Worm (Caenorhabditis elegans) whole organism, early embryonic: ENCODE data around the gene T23G7.3.

Source experiments
- B0310.2 ChIP-seq: sonication (generic microtip); optimal IDR thresholded peaks from 2 replicates; lab custom pipeline; 2016; ENCODE audit warnings: mild to moderate bottlenecking, missing genetic modification characterization, missing compliant biosample characterization
- F13C5.2 ChIP-seq: sonication (generic microtip); optimal IDR thresholded peaks from 2 replicates; lab custom pipeline; 2017; ENCODE audit warnings: mild to moderate bottlenecking, missing genetic modification characterization, inconsistent platforms, missing compliant biosample characterization
- aly-1 ChIP-seq: sonication (generic microtip); optimal IDR thresholded peaks from 2 replicates; lab custom pipeline; 2016; ENCODE audit warnings: missing genetic modification characterization, missing compliant biosample characterization
- ama-1 ChIP-seq: fragments of 150-350 bp; optimal IDR thresholded peaks from 2 replicates; lab custom pipeline; 2014
- ceh-13 ChIP-seq: fragments of 200-800 bp; sonication (Bioruptor generic); optimal IDR thresholded peaks from 2 replicates; lab custom pipeline; 2018; ENCODE audit warnings: mild to moderate bottlenecking, missing genetic modification characterization, missing compliant biosample characterization
- ceh-36 ChIP-seq: sonication (generic microtip); optimal IDR thresholded peaks from 2 replicates; lab custom pipeline; 2016; ENCODE audit warnings: missing genetic modification characterization, inconsistent platforms, missing compliant biosample characterization
- ets-7 ChIP-seq: sonication (generic microtip); optimal IDR thresholded peaks from 2 replicates; lab custom pipeline; 2016; ENCODE audit warnings: missing genotype, missing genetic modification characterization, missing compliant biosample characterization
- flt-1 ChIP-seq: fragments of 200-800 bp; sonication (Bioruptor generic); IDR thresholded peaks from 2 replicates; pipeline ENCODE4 v1.3.6; 2022; ENCODE audit warnings: missing genetic modification characterization, missing compliant biosample characterization
- hmbx-1 ChIP-seq: sonication (generic microtip); optimal IDR thresholded peaks from 2 replicates; lab custom pipeline; 2016; ENCODE audit warnings: mild to moderate bottlenecking, missing genetic modification characterization, missing compliant biosample characterization
- hmg-4 ChIP-seq: fragments of 200-800 bp; sonication (Bioruptor generic); optimal IDR thresholded peaks from 2 replicates; lab custom pipeline; 2018; ENCODE audit warnings: mild to moderate bottlenecking, missing genetic modification characterization, missing compliant biosample characterization
- hnd-1 ChIP-seq: sonication (generic microtip); optimal IDR thresholded peaks from 2 replicates; lab custom pipeline; 2016; ENCODE audit warnings: missing genetic modification characterization, missing compliant biosample characterization
- pes-1 ChIP-seq: fragments of 200-800 bp; sonication (Bioruptor generic); IDR thresholded peaks from 2 replicates; pipeline ENCODE4 v1.3.6; 2022; ENCODE audit warnings: missing genetic modification reagents, missing genetic modification characterization, missing compliant biosample characterization
- scrt-1 ChIP-seq: fragments of 200-800 bp; sonication (Bioruptor generic); IDR thresholded peaks from 2 replicates; pipeline ENCODE4 v1.3.6; 2022; ENCODE audit warnings: missing genetic modification characterization, missing compliant biosample characterization
- sea-1 ChIP-seq: fragments of 200-800 bp; sonication (Bioruptor generic); conservative IDR thresholded peaks from 2 replicates; pipeline ENCODE4 v1.3.6; 2022; ENCODE audit warnings: missing genetic modification characterization, missing compliant biosample characterization
- tbx-11 ChIP-seq: fragments of 200-800 bp; sonication (Bioruptor generic); IDR thresholded peaks from 2 replicates; pipeline ENCODE4 v1.3.6; 2022; ENCODE audit warnings: missing genetic modification characterization, missing compliant biosample characterization
- tbx-37 ChIP-seq: fragments of 200-800 bp; sonication (Bioruptor generic); conservative IDR thresholded peaks from 2 replicates; pipeline ENCODE4 v1.3.6; 2022; ENCODE audit warnings: missing genetic modification reagents, missing genetic modification characterization, missing compliant biosample characterization
- tra-4 ChIP-seq: sonication (generic microtip); optimal IDR thresholded peaks from 2 replicates; lab custom pipeline; 2017; ENCODE audit warnings: missing genetic modification characterization, missing compliant biosample characterization

Gene T23G7.3

ce11 chrII:9189648-9190047 is 22.0 kb upstream of the T23G7.3 start:
- TF ChIP-seq flt-1 (GFP tag; lab: Robert Waterston, UW) = no peak
- no peak for TF ChIP-seq tra-4 (tag; lab: Kevin White, UChicago)
- no peak for TF ChIP-seq hmg-4 (GFP tag; lab: Kevin White, UChicago)

- no peak for TF ChIP-seq tra-4 (tag; lab: Kevin White, UChicago)
- TF ChIP-seq ceh-13 (GFP tag; lab: Kevin White, UChicago) = no peak
- TF ChIP-seq hmbx-1 (tag; lab: Kevin White, UChicago) = no peak
- no peak for TF ChIP-seq ets-7
- TF ChIP-seq hnd-1 (tag; lab: Kevin White, UChicago) = no peak
- TF ChIP-seq hmg-4 (GFP tag; lab: Kevin White, UChicago) = no peak
- no peak for TF ChIP-seq ama-1 (lab: Kevin White, UChicago)
- TF ChIP-seq aly-1 = no peak
- no peak for TF ChIP-seq flt-1 (GFP tag; lab: Robert Waterston, UW)
- no peak for TF ChIP-seq scrt-1 (GFP tag; lab: Robert Waterston, UW)
- no peak for TF ChIP-seq ceh-36
- TF ChIP-seq tbx-11 (GFP tag; lab: Robert Waterston, UW) = no peak
- no peak for TF ChIP-seq tbx-37 (GFP tag; lab: Robert Waterston, UW)
Measured at ce11 chrII:9188380-9188779, 20.8 kb upstream of the T23G7.3 start, which contains the start of gene sym-2. TSS of gene sym-2 (minus strand) at chrII:9188480.

ce11 chrII:9185915-9186314 is 18.3 kb upstream of the T23G7.3 start:
- TF ChIP-seq sea-1 = no peak
- TF ChIP-seq B0310.2 = no peak
- TF ChIP-seq tra-4 (tag; lab: Kevin White, UChicago) = no peak
- TF ChIP-seq tbx-11 (GFP tag; lab: Robert Waterston, UW) = no peak
- no peak for TF ChIP-seq ceh-36
- no peak for TF ChIP-seq ceh-13 (GFP tag; lab: Kevin White, UChicago)
- no peak for TF ChIP-seq hmg-4 (GFP tag; lab: Kevin White, UChicago)
- no peak for TF ChIP-seq hnd-1 (tag; lab: Kevin White, UChicago)
- no peak for TF ChIP-seq flt-1 (GFP tag; lab: Robert Waterston, UW)

ce11 chrII:9181155-9181554 is 13.5 kb upstream of the T23G7.3 start:
- TF ChIP-seq hmg-4 (GFP tag; lab: Kevin White, UChicago) (no peak), B0310.2 (no peak), tbx-11 (GFP tag; lab: Robert Waterston, UW) (no peak), ets-7 (no peak), hmbx-1 (tag; lab: Kevin White, UChicago) (no peak), hnd-1 (tag; lab: Kevin White, UChicago) (no peak), pes-1 (GFP tag; lab: Robert Waterston, UW) (no peak), tra-4 (tag; lab: Kevin White, UChicago) (no peak), tbx-37 (GFP tag; lab: Robert Waterston, UW) (no peak), scrt-1 (GFP tag; lab: Robert Waterston, UW) (no peak)

- TF ChIP-seq tra-4 (tag; lab: Kevin White, UChicago) (no peak), hmg-4 (GFP tag; lab: Kevin White, UChicago) (no peak), scrt-1 (GFP tag; lab: Robert Waterston, UW) (no peak), hnd-1 (tag; lab: Kevin White, UChicago) (no peak), aly-1 (no peak), B0310.2 (no peak), flt-1 (GFP tag; lab: Robert Waterston, UW) (no peak), ama-1 (lab: Kevin White, UChicago) (no peak), ets-7 (no peak), pes-1 (GFP tag; lab: Robert Waterston, UW) (no peak)
Measured at ce11 chrII:9178811-9179210, 11.2 kb upstream of the T23G7.3 start.

ce11 chrII:9177080-9177479 is 9.4 kb upstream of the T23G7.3 start, which contains the start of the genes sec-5 and pir-1:
TSS of gene sec-5 (minus strand) at chrII:9177152.
TSS of gene pir-1 (plus strand) at chrII:9177300.
- TF ChIP-seq tra-4 (tag; lab: Kevin White, UChicago) = no peak
- TF ChIP-seq F13C5.2 (tag; lab: Kevin White, UChicago) = peak; percentile 26

- no peak for TF ChIP-seq ceh-13 (GFP tag; lab: Kevin White, UChicago)
- TF ChIP-seq ama-1 (lab: Kevin White, UChicago) = no peak
- no peak for TF ChIP-seq tra-4 (tag; lab: Kevin White, UChicago)
Measured at ce11 chrII:9176523-9176922, 8.9 kb upstream of the T23G7.3 start.

- TF ChIP-seq F13C5.2 (tag; lab: Kevin White, UChicago) (no peak), B0310.2 (no peak), pes-1 (GFP tag; lab: Robert Waterston, UW) (no peak), ceh-36 (no peak), ama-1 (lab: Kevin White, UChicago) (no peak), ceh-13 (GFP tag; lab: Kevin White, UChicago) (no peak), sea-1 (no peak), hnd-1 (tag; lab: Kevin White, UChicago) (no peak), scrt-1 (GFP tag; lab: Robert Waterston, UW) (no peak), ets-7 (no peak), flt-1 (GFP tag; lab: Robert Waterston, UW) (no peak), hmg-4 (GFP tag; lab: Kevin White, UChicago) (no peak), tbx-37 (GFP tag; lab: Robert Waterston, UW) (no peak)
Measured at ce11 chrII:9173471-9173870, 5.8 kb upstream of the T23G7.3 start.

- no peak for TF ChIP-seq ama-1 (lab: Kevin White, UChicago)
- no peak for TF ChIP-seq ets-7
- TF ChIP-seq hmbx-1 (tag; lab: Kevin White, UChicago) = no peak
- TF ChIP-seq F13C5.2 (tag; lab: Kevin White, UChicago) = no peak
- TF ChIP-seq sea-1 = no peak
- no peak for TF ChIP-seq tbx-11 (GFP tag; lab: Robert Waterston, UW)
- no peak for TF ChIP-seq B0310.2
- TF ChIP-seq hnd-1 (tag; lab: Kevin White, UChicago) = no peak
- TF ChIP-seq ceh-13 (GFP tag; lab: Kevin White, UChicago) = no peak
- no peak for TF ChIP-seq flt-1 (GFP tag; lab: Robert Waterston, UW)
- no peak for TF ChIP-seq scrt-1 (GFP tag; lab: Robert Waterston, UW)
- no peak for TF ChIP-seq pes-1 (GFP tag; lab: Robert Waterston, UW)
- TF ChIP-seq aly-1 = no peak
- TF ChIP-seq hmg-4 (GFP tag; lab: Kevin White, UChicago) = no peak
Measured at ce11 chrII:9172849-9173248, 5.2 kb upstream of the T23G7.3 start, which contains the start of gene T23G7.2. TSS of gene T23G7.2 (minus strand) at chrII:9172949.
